Worm (Caenorhabditis elegans) whole organism, L2 larva: Measurements from ENCODE around the gene unc-83.
A peak's percentile ranks its signal among the peaks of the same experiment; 100 is the strongest.

ENCODE experiments used
- C34F6.9 ChIP-seq: fragments of 150-350 bp; optimal IDR thresholded peaks from 2 replicates; lab custom pipeline; 2014; ENCODE audit warnings: missing biosample characterization, missing genetic modification characterization
- F13H6.1 ChIP-seq: sonication (generic microtip); optimal IDR thresholded peaks from 2 replicates; lab custom pipeline; 2016; ENCODE audit warnings: missing genetic modification characterization, missing compliant biosample characterization
- Y55F3AM.14 ChIP-seq: fragments of 200-800 bp; sonication (Bioruptor generic); optimal IDR thresholded peaks from 2 replicates; lab custom pipeline; 2018; ENCODE audit warnings: mild to moderate bottlenecking, missing genetic modification characterization, missing compliant biosample characterization
- ZK546.5 ChIP-seq: sonication (generic microtip); optimal IDR thresholded peaks from 2 replicates; lab custom pipeline; 2017; ENCODE audit warnings: missing biosample characterization, missing genetic modification characterization
- alr-1 ChIP-seq: fragments of 150-350 bp; optimal IDR thresholded peaks from 2 replicates; lab custom pipeline; 2014; ENCODE audit warnings: missing biosample characterization, missing genetic modification characterization
- aly-2 ChIP-seq: fragments of 150-350 bp; optimal IDR thresholded peaks from 2 replicates; lab custom pipeline; 2014; ENCODE audit warnings: missing biosample characterization, missing genetic modification characterization
- ama-1 ChIP-seq: fragments of 150-350 bp; optimal IDR thresholded peaks from 2 replicates; lab custom pipeline; 2018; ENCODE audit warnings: inconsistent platforms
- ceh-82 ChIP-seq: fragments of 150-350 bp; optimal IDR thresholded peaks from 2 replicates; lab custom pipeline; 2014; ENCODE audit warnings: missing biosample characterization, missing genetic modification characterization
- crh-2 ChIP-seq: sonication (generic microtip); optimal IDR thresholded peaks from 2 replicates; lab custom pipeline; 2017; ENCODE audit warnings: missing biosample characterization, missing genetic modification characterization
- dmd-4 ChIP-seq: sonication (generic microtip); optimal IDR thresholded peaks from 2 replicates; lab custom pipeline; 2017; ENCODE audit warnings: missing biosample characterization, missing genetic modification characterization
- egl-27 ChIP-seq: sonication (generic microtip); optimal IDR thresholded peaks from 3 replicates; lab custom pipeline; 2017; ENCODE audit warnings: missing biosample characterization, missing genetic modification reagents, missing genetic modification characterization
- elt-1 ChIP-seq: fragments of 150-350 bp; optimal IDR thresholded peaks from 2 replicates; lab custom pipeline; 2014; ENCODE audit warnings: missing biosample characterization, missing genetic modification characterization
- fos-1 ChIP-seq: fragments of 150-350 bp; optimal IDR thresholded peaks from 2 replicates; lab custom pipeline; 2014; ENCODE audit warnings: missing biosample characterization, missing genetic modification characterization
- gmeb-1 ChIP-seq: fragments of 150-350 bp; optimal IDR thresholded peaks from 2 replicates; lab custom pipeline; 2014; ENCODE audit warnings: missing biosample characterization, missing genetic modification characterization
- lin-11 ChIP-seq: fragments of 150-350 bp; sonication (generic microtip); optimal IDR thresholded peaks from 2 replicates; lab custom pipeline; 2014; ENCODE audit warnings: missing biosample characterization, missing genetic modification characterization, inconsistent platforms, mixed read lengths
- lin-13 ChIP-seq: fragments of 150-350 bp; optimal IDR thresholded peaks from 2 replicates; lab custom pipeline; 2014; ENCODE audit warnings: missing biosample characterization, missing genetic modification reagents, missing genetic modification characterization
- lin-39 ChIP-seq: fragments of 150-350 bp; optimal IDR thresholded peaks from 2 replicates; lab custom pipeline; 2014; ENCODE audit warnings: missing biosample characterization, missing genetic modification reagents, missing genetic modification characterization
- lsy-2 ChIP-seq, 2 experiments: fragments of 150-350 bp in 1 of 2; sonication (generic microtip) in 1 of 2; optimal IDR thresholded peaks; 2 replicates each; lab custom pipeline; 2014 to 2017; ENCODE audit warnings: missing biosample characterization in 2 of 2, missing genetic modification characterization in 2 of 2
- mab-5 ChIP-seq: fragments of 150-350 bp; optimal IDR thresholded peaks from 2 replicates; lab custom pipeline; 2014; ENCODE audit warnings: missing biosample characterization, missing genetic modification characterization
- mbf-1 ChIP-seq: sonication (generic microtip); optimal IDR thresholded peaks from 2 replicates; lab custom pipeline; 2017; ENCODE audit warnings: missing biosample characterization, missing genetic modification characterization
- mdl-1 ChIP-seq, 2 experiments: fragments of 150-350 bp in 1 of 2; sonication (generic microtip) in 1 of 2; optimal IDR thresholded peaks; 2 replicates each; lab custom pipeline; 2017; ENCODE audit warnings: missing biosample characterization in 2 of 2, missing genetic modification characterization in 2 of 2
- nhr-11 ChIP-seq: fragments of 150-350 bp; optimal IDR thresholded peaks from 2 replicates; lab custom pipeline; 2014; ENCODE audit warnings: missing biosample characterization, missing genetic modification characterization
- nhr-12 ChIP-seq: fragments of 150-350 bp; optimal IDR thresholded peaks from 2 replicates; lab custom pipeline; 2014; ENCODE audit warnings: missing biosample characterization, missing genetic modification characterization
- nhr-129 ChIP-seq: fragments of 150-350 bp; optimal IDR thresholded peaks from 2 replicates; lab custom pipeline; 2014; ENCODE audit warnings: missing biosample characterization, missing genetic modification characterization
- nhr-21 ChIP-seq: fragments of 150-350 bp; optimal IDR thresholded peaks from 2 replicates; lab custom pipeline; 2014; ENCODE audit warnings: missing biosample characterization, missing genetic modification characterization
- nhr-23 ChIP-seq: fragments of 150-350 bp; optimal IDR thresholded peaks from 2 replicates; lab custom pipeline; 2014; ENCODE audit warnings: missing biosample characterization, missing genetic modification reagents, missing genetic modification characterization
- nhr-237 ChIP-seq: fragments of 150-350 bp; optimal IDR thresholded peaks from 2 replicates; lab custom pipeline; 2014; ENCODE audit warnings: missing biosample characterization, missing genetic modification characterization
- nhr-25 ChIP-seq: fragments of 150-350 bp; sonication (generic microtip); optimal IDR thresholded peaks from 3 replicates; lab custom pipeline; 2014; ENCODE audit warnings: missing biosample characterization, missing genetic modification characterization
- nhr-6 ChIP-seq: fragments of 150-350 bp; optimal IDR thresholded peaks from 2 replicates; lab custom pipeline; 2014; ENCODE audit warnings: missing biosample characterization, missing genetic modification characterization
- nhr-77 ChIP-seq: fragments of 150-350 bp; optimal IDR thresholded peaks from 2 replicates; lab custom pipeline; 2014; ENCODE audit warnings: missing biosample characterization, missing genetic modification characterization
- peb-1 ChIP-seq: fragments of 150-350 bp; optimal IDR thresholded peaks from 2 replicates; lab custom pipeline; 2014; ENCODE audit warnings: missing biosample characterization, missing genetic modification characterization
- sem-4 ChIP-seq: fragments of 150-350 bp; optimal IDR thresholded peaks from 2 replicates; lab custom pipeline; 2014; ENCODE audit warnings: missing biosample characterization, missing genetic modification reagents, missing genetic modification characterization
- sma-3 ChIP-seq: sonication (generic microtip); optimal IDR thresholded peaks from 2 replicates; lab custom pipeline; 2016; ENCODE audit warnings: missing genetic modification reagents, missing genetic modification characterization, missing compliant biosample characterization
- sma-9 ChIP-seq, 2 experiments: fragments of 150-350 bp in 1 of 2; sonication (generic microtip) in 1 of 2; optimal IDR thresholded peaks; 2 replicates each; lab custom pipeline; 2014 to 2016; ENCODE audit warnings: missing genetic modification characterization in 2 of 2, mild to moderate bottlenecking in 1 of 2, missing biosample characterization in 1 of 2, missing compliant biosample characterization in 1 of 2, missing genetic modification reagents in 1 of 2, moderate library complexity in 1 of 2
- unc-39 ChIP-seq: fragments of 150-350 bp; optimal IDR thresholded peaks from 2 replicates; lab custom pipeline; 2014; ENCODE audit warnings: missing biosample characterization, missing genetic modification characterization
- unc-55 ChIP-seq: fragments of 150-350 bp; sonication (generic microtip); optimal IDR thresholded peaks from 3 replicates; lab custom pipeline; 2014; ENCODE audit warnings: missing biosample characterization, missing genetic modification reagents, missing genetic modification characterization
- unc-62 ChIP-seq: fragments of 150-350 bp; optimal IDR thresholded peaks from 2 replicates; lab custom pipeline; 2014; ENCODE audit warnings: missing biosample characterization, missing genetic modification reagents, missing genetic modification characterization
- ztf-1 ChIP-seq: fragments of 200-800 bp; sonication (Bioruptor generic); conservative IDR thresholded peaks from 2 replicates; pipeline ENCODE4 v1.3.6; 2022; ENCODE audit warnings: missing genetic modification characterization, missing compliant biosample characterization
- ztf-11 ChIP-seq: sonication (generic microtip); optimal IDR thresholded peaks from 2 replicates; lab custom pipeline; 2017; ENCODE audit warnings: missing biosample characterization, missing genetic modification characterization

The unc-83 gene

ce11 chrV:6464765-6465164 lies at the start of gene unc-83:
TSS of gene unc-83 (plus strand) at chrV:6465065.
- TF ChIP-seq mbf-1 (no peak), nhr-25 (no peak), dmd-4 (tag; lab: Kevin White, UChicago) (no peak), F13H6.1 (tag; lab: Kevin White, UChicago) (no peak), fos-1 (no peak), nhr-237 (tag; lab: Kevin White, UChicago) (no peak), ztf-1 (GFP tag; lab: Robert Waterston, UW) (no peak), ama-1 (lab: Kevin White, UChicago) (no peak), aly-2 (tag; lab: Kevin White, UChicago) (no peak), nhr-23 (no peak), nhr-77 (no peak), lin-13 (no peak), crh-2 (tag; lab: Kevin White, UChicago) (no peak), sem-4 (no peak), ztf-11 (no peak), lsy-2 (tag; optimal IDR thresholded peaks at IDR 0.05; lab: Kevin White, UChicago) (no peak)

- TF ChIP-seq ama-1 (lab: Kevin White, UChicago) (no peak), fos-1 (no peak), lin-39 (tag; lab: Kevin White, UChicago) (no peak), nhr-21 (tag; lab: Kevin White, UChicago) (no peak)
- TF ChIP-seq, all 48 proteins: peak for 0
These were observed 40.8 kb upstream of the unc-83 start, which contains the start of gene urb-1 for ce11 chrV:6424055-6424454. TSS of gene urb-1 (minus strand) at chrV:6424155.

ce11 chrV:6425927-6426326 lies 38.9 kb upstream of the unc-83 start, which contains the start of gene T05H4.11:
TSS of gene T05H4.11 (minus strand) at chrV:6426261.
- peak; percentile 26 for TF ChIP-seq gmeb-1 (tag; lab: Kevin White, UChicago)
- no peak for TF ChIP-seq mbf-1
- peak; percentile 44 for TF ChIP-seq sma-3
- no peak for TF ChIP-seq Y55F3AM.14
- peak; percentile 4 for TF ChIP-seq crh-2 (tag; lab: Kevin White, UChicago)
- peak; percentile 24 for TF ChIP-seq ama-1 (lab: Kevin White, UChicago)
- TF ChIP-seq dmd-4 (tag; lab: Kevin White, UChicago) = no peak
- peak in 1 of 2 experiments; percentile 4 for TF ChIP-seq lsy-2 (tag; optimal IDR thresholded peaks at IDR 0.05; lab: Kevin White, UChicago)
- peak; percentile 8 for TF ChIP-seq F13H6.1 (tag; lab: Kevin White, UChicago)

- TF ChIP-seq lsy-2 (tag; optimal IDR thresholded peaks at IDR 0.05; lab: Kevin White, UChicago) (no peak), nhr-12 (no peak), Y55F3AM.14 (peak; percentile 11)
These were observed 38.0 kb upstream of the unc-83 start, which contains the start of gene atp-4 for ce11 chrV:6426843-6427242. TSS of gene atp-4 (minus strand) at chrV:6427112.

- TF ChIP-seq mdl-1 (tag; optimal IDR thresholded peaks at IDR 0.05; lab: Kevin White, UChicago) = no peak
- no peak for TF ChIP-seq nhr-12
- no peak for TF ChIP-seq unc-39 (tag; lab: Kevin White, UChicago)
- no peak for TF ChIP-seq elt-1 (tag; lab: Kevin White, UChicago)
- no peak for TF ChIP-seq gmeb-1 (tag; lab: Kevin White, UChicago)
- TF ChIP-seq nhr-23 = no peak
- TF ChIP-seq alr-1 (tag; lab: Kevin White, UChicago) = no peak
- peak; percentile 57 for TF ChIP-seq C34F6.9 (tag; lab: Kevin White, UChicago)
- no peak for TF ChIP-seq mab-5 (tag; lab: Kevin White, UChicago)
- peak; percentile 36 to 81 for TF ChIP-seq lsy-2 (tag; optimal IDR thresholded peaks at IDR 0.05; lab: Kevin White, UChicago)
- TF ChIP-seq unc-55 = peak; percentile 58
- peak; percentile 5 for TF ChIP-seq nhr-129 (tag; lab: Kevin White, UChicago)
- TF ChIP-seq ceh-82 (tag; lab: Kevin White, UChicago) = no peak
- TF ChIP-seq fos-1 = peak; percentile 32
- TF ChIP-seq mbf-1 = no peak
- peak; percentile 65 for TF ChIP-seq F13H6.1 (tag; lab: Kevin White, UChicago)
- no peak for TF ChIP-seq nhr-11 (tag; lab: Kevin White, UChicago)
- TF ChIP-seq ZK546.5 = no peak
- peak; percentile 30 for TF ChIP-seq sma-3
- no peak for TF ChIP-seq lin-39 (tag; lab: Kevin White, UChicago)
- TF ChIP-seq egl-27 = no peak
- TF ChIP-seq unc-62 (GFP tag; lab: Kevin White, UChicago) = no peak
- TF ChIP-seq lin-11 (tag; lab: Kevin White, UChicago) = no peak
- no peak for TF ChIP-seq peb-1 (tag; lab: Kevin White, UChicago)
- peak; percentile 10 for TF ChIP-seq sma-9 (GFP tag; optimal IDR thresholded peaks at IDR 0.05; lab: Kevin White, UChicago)
- TF ChIP-seq sma-9 (tag; optimal IDR thresholded peaks at IDR 0.05; lab: Kevin White, UChicago) = no peak
- TF ChIP-seq nhr-21 (tag; lab: Kevin White, UChicago) = peak; percentile 22
- peak; percentile 4 for TF ChIP-seq nhr-6 (tag; lab: Kevin White, UChicago)
- TF ChIP-seq nhr-25 = peak; percentile 45
- peak; percentile 24 for TF ChIP-seq lin-13
- TF ChIP-seq crh-2 (tag; lab: Kevin White, UChicago) = peak; percentile 53
- TF ChIP-seq nhr-77 = no peak
- peak; percentile 20 for TF ChIP-seq sem-4
- TF ChIP-seq dmd-4 (tag; lab: Kevin White, UChicago) = no peak
- TF ChIP-seq, all 48 proteins: peak for 14
These were observed 37.4 kb upstream of the unc-83 start for ce11 chrV:6427433-6427832.
